Worm (Caenorhabditis elegans): Measurements from ENCODE around the gene gldi-3.
A peak's percentile ranks its signal among the peaks of the same experiment; 100 is the strongest.

Gene gldi-3

DNA sequence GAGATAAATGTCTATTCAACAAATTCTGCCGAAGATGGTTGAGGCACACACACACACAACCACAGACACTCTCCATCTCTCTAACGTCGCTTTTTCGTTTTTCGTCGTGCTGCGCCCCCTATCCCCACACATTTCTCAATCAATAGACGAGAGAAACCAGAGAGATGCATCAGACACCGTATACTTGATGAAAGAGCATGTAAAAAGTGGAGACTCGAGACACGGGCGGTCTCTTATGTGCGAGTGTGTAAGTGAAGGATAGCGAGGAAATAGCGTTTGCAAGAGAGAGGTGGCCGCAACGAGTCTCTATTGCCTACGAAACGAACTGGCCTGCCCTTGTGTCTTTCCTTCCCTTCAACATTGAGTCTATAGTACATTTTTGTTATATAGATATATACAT is 2.9 kb upstream of the gldi-3 start (continued):
- TF ChIP-seq unc-3 (GFP tag; conservative IDR thresholded peaks at IDR 0.05): no peak
- peak; percentile 0 for TF ChIP-seq unc-3 (tag; optimal IDR thresholded peaks at IDR 0.05)
- TF ChIP-seq lim-6 (tag; optimal IDR thresholded peaks at IDR 0.05): no peak
- TF ChIP-seq pqm-1 (tag; optimal IDR thresholded peaks at IDR 0.05): peak; percentile 35
- peak; percentile 25 for TF ChIP-seq elt-2 (tag; optimal IDR thresholded peaks at IDR 0.05)
- TF ChIP-seq ama-1 (optimal IDR thresholded peaks at IDR 0.05): no peak
- no peak for TF ChIP-seq T23F11.4 (GFP tag; optimal IDR thresholded peaks at IDR 0.05)
- no peak for TF ChIP-seq eyg-1 (tag; optimal IDR thresholded peaks at IDR 0.05)
- TF ChIP-seq ceh-30 (tag; optimal IDR thresholded peaks at IDR 0.05): peak; percentile 86
- TF ChIP-seq dmd-4 (tag; optimal IDR thresholded peaks at IDR 0.05; ENCODE audit: borderline replicate concordance): no peak
- TF ChIP-seq nhr-11 (tag; optimal IDR thresholded peaks at IDR 0.05): no peak
- TF ChIP-seq C38D4.7 (GFP tag; optimal IDR thresholded peaks at IDR 0.05): no peak
- TF ChIP-seq K09A11.1 (tag; optimal IDR thresholded peaks at IDR 0.05; ENCODE audit: insufficient read depth): peak; percentile 47
- peak; percentile 27 for TF ChIP-seq pros-1 (tag; optimal IDR thresholded peaks at IDR 0.05)
- no peak for TF ChIP-seq ceh-45 (GFP tag; IDR thresholded peaks at IDR 0.05)
- no peak for TF ChIP-seq fkh-10 (GFP tag; optimal IDR thresholded peaks at IDR 0.05)
- peak; percentile 11 for TF ChIP-seq fax-1 (tag; optimal IDR thresholded peaks at IDR 0.05)
- TF ChIP-seq sox-2 (GFP tag; IDR thresholded peaks at IDR 0.05): no peak
- no peak for TF ChIP-seq gmeb-2 (tag; optimal IDR thresholded peaks at IDR 0.05)

DNA sequence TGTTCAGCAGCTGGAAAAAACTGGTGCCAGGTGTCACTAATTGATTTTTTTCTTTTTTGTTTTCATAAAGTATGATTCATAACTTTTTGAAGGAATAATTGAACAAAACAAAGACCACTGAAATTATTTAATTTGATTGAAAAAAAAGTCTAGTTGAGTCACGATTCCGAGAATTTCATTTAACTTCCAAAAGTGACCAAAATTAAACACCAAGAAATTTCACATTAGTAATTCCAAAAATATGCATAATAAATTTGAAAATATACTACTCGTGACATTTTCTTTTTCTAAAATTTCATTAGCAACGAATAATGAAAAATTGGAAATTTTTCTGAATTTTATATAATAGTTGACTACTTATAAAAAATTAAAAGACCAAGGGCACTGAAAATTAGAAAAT is 2.2 kb upstream of the gldi-3 start:
- TF ChIP-seq che-1 (tag; optimal IDR thresholded peaks at IDR 0.05) (no peak), zip-5 (tag; optimal IDR thresholded peaks at IDR 0.05) (no peak), Y22D7AL.16 (tag; optimal IDR thresholded peaks at IDR 0.05) (no peak), gmeb-2 (tag; optimal IDR thresholded peaks at IDR 0.05) (no peak), pqm-1 (tag; optimal IDR thresholded peaks at IDR 0.05) (no peak), sox-2 (GFP tag; IDR thresholded peaks at IDR 0.05) (no peak), ceh-31 (tag; optimal IDR thresholded peaks at IDR 0.05) (no peak), fax-1 (tag; optimal IDR thresholded peaks at IDR 0.05) (no peak), ceh-2 (tag; optimal IDR thresholded peaks at IDR 0.05) (no peak), fkh-10 (GFP tag; optimal IDR thresholded peaks at IDR 0.05) (no peak), K02D7.2 (tag; optimal IDR thresholded peaks at IDR 0.05) (no peak)

DNA sequence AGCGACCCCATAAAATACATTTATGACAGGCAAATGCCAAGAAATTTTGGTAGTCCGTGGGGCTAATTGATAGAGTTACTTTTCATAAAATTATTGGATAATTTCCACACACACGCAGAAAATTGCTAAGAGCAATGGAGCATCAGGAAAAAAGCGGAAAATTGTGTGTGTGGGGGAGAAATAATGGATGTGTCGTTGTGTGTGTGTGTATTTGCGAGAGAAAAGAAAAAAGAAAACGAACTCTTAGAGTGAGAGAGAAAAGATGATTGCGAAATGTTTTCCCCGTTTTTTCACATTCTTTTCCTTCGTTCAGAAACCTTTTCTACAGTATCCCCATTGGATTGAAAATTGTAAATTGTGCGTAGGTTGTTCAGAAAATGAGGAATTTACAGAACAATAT is 1.7 kb upstream of the gldi-3 start:
- TF ChIP-seq odd-2 (tag; optimal IDR thresholded peaks at IDR 0.05): no peak
- TF ChIP-seq npax-4 (tag; optimal IDR thresholded peaks at IDR 0.05): no peak
- TF ChIP-seq unc-42 (tag; optimal IDR thresholded peaks at IDR 0.05): peak; percentile 15

DNA sequence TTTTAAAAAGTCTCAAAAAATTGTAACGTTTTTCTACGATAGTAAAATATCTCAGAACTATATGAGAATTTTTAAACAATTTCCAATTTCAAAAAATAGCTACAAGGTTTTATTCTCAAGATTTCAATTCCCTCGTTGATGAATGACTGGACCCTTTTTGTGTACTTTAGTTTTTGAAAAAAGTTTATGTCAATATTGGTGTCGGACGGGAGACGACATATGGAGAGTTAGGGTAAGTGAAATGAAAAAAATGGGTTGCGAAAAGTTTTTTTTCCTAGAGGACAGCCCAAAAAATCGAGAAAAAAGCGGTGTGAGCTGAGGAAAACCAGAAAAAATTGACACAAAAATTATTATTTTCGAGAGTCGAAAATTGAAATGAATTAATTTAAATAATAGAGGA is 948 bp upstream of the gldi-3 start:
- TF ChIP-seq ttx-3 (tag; optimal IDR thresholded peaks at IDR 0.05): no peak
- no peak for TF ChIP-seq npax-4 (tag; optimal IDR thresholded peaks at IDR 0.05)
- no peak for TF ChIP-seq ceh-22 (tag; optimal IDR thresholded peaks at IDR 0.05)
- no peak for TF ChIP-seq pat-9 (tag; optimal IDR thresholded peaks at IDR 0.05)
- TF ChIP-seq dmd-4 (tag; optimal IDR thresholded peaks at IDR 0.05; ENCODE audit: borderline replicate concordance): no peak

DNA sequence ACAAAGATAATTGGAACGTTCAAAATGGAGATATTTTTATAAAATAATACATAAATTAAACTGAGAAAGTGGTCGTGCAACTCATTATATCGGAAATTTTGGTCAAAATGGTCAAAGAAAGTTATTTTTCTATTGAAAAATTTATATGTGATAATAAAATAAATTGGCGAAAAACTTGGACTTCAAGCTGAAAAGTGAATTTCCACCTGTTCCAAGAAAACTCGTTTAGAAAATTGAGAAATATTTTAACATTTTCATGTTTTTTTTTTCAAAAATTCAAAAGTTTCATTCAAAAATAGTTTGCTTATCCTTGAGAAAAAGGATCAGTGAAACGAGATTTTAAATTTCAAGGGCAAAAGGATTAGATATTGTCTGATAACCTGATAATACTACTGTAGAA is 882 bp downstream of the gldi-3 start:
- TF ChIP-seq pqm-1 (tag; optimal IDR thresholded peaks at IDR 0.05): no peak
- no peak for TF ChIP-seq K09A11.1 (tag; optimal IDR thresholded peaks at IDR 0.05; ENCODE audit: insufficient read depth)
- TF ChIP-seq ceh-48 (tag; optimal IDR thresholded peaks at IDR 0.05): no peak
- TF ChIP-seq fkh-6 (tag; optimal IDR thresholded peaks at IDR 0.05): no peak
- TF ChIP-seq tbx-7 (tag; optimal IDR thresholded peaks at IDR 0.05): no peak
- no peak for TF ChIP-seq eyg-1 (tag; optimal IDR thresholded peaks at IDR 0.05)
- no peak for TF ChIP-seq ahr-1 (tag; optimal IDR thresholded peaks at IDR 0.05)
- TF ChIP-seq ceh-24 (tag; optimal IDR thresholded peaks at IDR 0.05): no peak

All from whole organism, late embryonic.